Worm (Caenorhabditis elegans) whole organism, midembryonic: ENCODE results near the gene mig-15.

Experiments used
- T22C8.4 ChIP-seq: fragments of 200-800 bp; sonication (Bioruptor generic); IDR thresholded peaks from 2 replicates; pipeline ENCODE4 v1.3.6; 2022; ENCODE audit warnings: missing genetic modification characterization, missing compliant biosample characterization
- cog-1 ChIP-seq: sonication (generic microtip); optimal IDR thresholded peaks from 2 replicates; lab custom pipeline; 2016; ENCODE audit warnings: missing genetic modification characterization, missing compliant biosample characterization
- klf-2 ChIP-seq: fragments of 200-800 bp; sonication (Bioruptor generic); conservative IDR thresholded peaks from 2 replicates; pipeline ENCODE4 v1.3.6; 2022; ENCODE audit warnings: missing genetic modification reagents, missing genetic modification characterization, missing compliant biosample characterization
- med-1 ChIP-seq: sonication (generic microtip); optimal IDR thresholded peaks from 2 replicates; lab custom pipeline; 2017; ENCODE audit warnings: missing genetic modification characterization, mild to moderate bottlenecking, missing compliant biosample characterization, antibody characterized with exemption, missing genetic modification reagents; ENCODE audit not compliant: insufficient read depth
- ztf-23 ChIP-seq: fragments of 200-800 bp; sonication (Bioruptor generic); IDR thresholded peaks from 2 replicates; pipeline ENCODE4 v1.3.6; 2022; ENCODE audit warnings: missing genetic modification reagents, missing genetic modification characterization, missing compliant biosample characterization
- ztf-29 ChIP-seq: fragments of 200-800 bp; sonication (Bioruptor generic); IDR thresholded peaks from 2 replicates; pipeline ENCODE4 v1.3.6; 2022; ENCODE audit warnings: missing genetic modification reagents, missing genetic modification characterization, missing compliant biosample characterization

DNA sequence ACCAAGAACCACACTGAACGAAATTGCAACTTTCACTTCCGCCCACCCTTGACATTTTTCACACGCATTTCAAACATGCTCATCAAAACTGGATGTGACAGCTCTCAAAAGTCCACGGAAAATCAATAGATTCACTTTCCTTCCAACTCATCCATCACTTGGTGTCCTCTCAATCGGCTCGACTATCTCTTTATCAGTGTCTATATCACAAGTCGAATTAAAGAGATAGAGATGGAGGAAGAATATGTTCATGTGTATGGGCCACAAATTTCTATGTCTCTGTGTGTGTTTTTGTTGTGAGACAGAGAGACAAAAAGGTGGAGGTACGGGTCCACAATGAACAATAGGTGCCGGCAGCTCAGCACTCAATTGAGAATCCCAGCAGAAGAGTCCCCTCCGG is 17.9 kb downstream of the mig-15 start:
- TF ChIP-seq ztf-23 (GFP tag; lab: Robert Waterston, UW) (no peak), T22C8.4 (GFP tag; lab: Robert Waterston, UW) (no peak), klf-2 (GFP tag; lab: Robert Waterston, UW) (no peak), ztf-29 (GFP tag; lab: Robert Waterston, UW) (no peak), med-1 (GFP tag; lab: Kevin White, UChicago) (no peak), cog-1 (no peak)
